Worm (Caenorhabditis elegans) whole organism, L3 larva: ENCODE data around the gene H06H21.11.

Source experiments
- ama-1 ChIP-seq: fragments of 150-350 bp; optimal IDR thresholded peaks from 2 replicates; lab custom pipeline; 2018
- fkh-2 ChIP-seq: fragments of 150-350 bp; optimal IDR thresholded peaks from 2 replicates; lab custom pipeline; 2014; ENCODE audit warnings: missing biosample characterization, missing genetic modification reagents, missing genetic modification characterization
- fos-1 ChIP-seq: fragments of 150-350 bp; optimal IDR thresholded peaks from 2 replicates; lab custom pipeline; 2014; ENCODE audit warnings: missing biosample characterization, missing genetic modification characterization
- jun-1 ChIP-seq: fragments of 150-350 bp; optimal IDR thresholded peaks from 2 replicates; lab custom pipeline; 2014; ENCODE audit warnings: missing biosample characterization, missing genetic modification reagents, missing genetic modification characterization
- unc-39 ChIP-seq: sonication (generic microtip); optimal IDR thresholded peaks from 4 replicates; lab custom pipeline; 2017; ENCODE audit warnings: missing biosample characterization, missing genetic modification characterization

DNA sequence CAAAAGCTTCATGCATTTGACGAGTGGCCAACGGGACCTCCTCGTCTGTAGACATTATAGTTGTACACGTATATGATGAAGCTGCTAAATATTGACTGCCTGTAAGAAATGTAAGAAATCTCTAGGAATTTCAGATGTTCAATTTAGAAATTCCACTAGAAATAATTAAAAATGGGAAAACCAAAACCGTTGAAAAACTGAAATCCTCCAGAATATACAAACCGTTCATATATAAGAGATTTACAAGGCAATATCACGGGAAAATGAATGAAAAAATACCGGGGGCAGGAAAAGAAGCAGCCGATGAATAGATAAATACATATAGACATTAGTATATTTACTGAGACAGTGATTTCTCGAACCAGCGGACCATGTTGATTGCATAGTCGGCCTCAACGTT, 4.6 kb downstream of the H06H21.11 start, which contains the start of gene dpf-7:
- no peak for TF ChIP-seq ama-1
- no peak for TF ChIP-seq fkh-2 (tag; lab: Kevin White, UChicago)
- TF ChIP-seq fos-1 (tag; lab: Kevin White, UChicago) = no peak
- no peak for TF ChIP-seq unc-39 (tag; lab: Kevin White, UChicago)
- TF ChIP-seq jun-1 (tag; lab: Kevin White, UChicago) = no peak
